Worm (Caenorhabditis elegans) whole organism, mixed stage, embryonic: ENCODE measurements around the gene srg-36.

ENCODE experiments used
- M03D4.4 ChIP-seq: sonication (generic microtip); optimal IDR thresholded peaks from 2 replicates; lab custom pipeline; 2017; ENCODE audit warnings: mild to moderate bottlenecking, missing genetic modification characterization, missing compliant biosample characterization
- bed-3 ChIP-seq: fragments of 200-800 bp; sonication (Bioruptor generic); optimal IDR thresholded peaks from 3 replicates; lab custom pipeline; 2018; ENCODE audit warnings: mild to moderate bottlenecking, missing genetic modification characterization, moderate library complexity, missing compliant biosample characterization
- blmp-1 ChIP-seq: fragments of 150-350 bp; optimal IDR thresholded peaks from 2 replicates; lab custom pipeline; 2014; ENCODE audit warnings: missing biosample characterization, missing genetic modification characterization
- ceh-39 ChIP-seq: fragments of 150-350 bp; optimal IDR thresholded peaks from 2 replicates; lab custom pipeline; 2014; ENCODE audit warnings: missing biosample characterization, missing genetic modification characterization
- ces-1 ChIP-seq: fragments of 150-350 bp; optimal IDR thresholded peaks from 2 replicates; lab custom pipeline; 2014; ENCODE audit warnings: missing biosample characterization, missing genetic modification reagents, missing genetic modification characterization
- cnd-1 ChIP-seq: fragments of 200-800 bp; sonication (Bioruptor generic); optimal IDR thresholded peaks from 2 replicates; lab custom pipeline; 2018; ENCODE audit warnings: mild to moderate bottlenecking, missing genetic modification characterization, missing compliant biosample characterization
- drap-1 ChIP-seq: fragments of 200-800 bp; sonication (Bioruptor generic); optimal IDR thresholded peaks from 3 replicates; lab custom pipeline; 2018; ENCODE audit warnings: mild to moderate bottlenecking, missing genetic modification characterization, missing compliant biosample characterization
- elt-1 ChIP-seq: sonication (generic microtip); optimal IDR thresholded peaks from 2 replicates; lab custom pipeline; 2017; ENCODE audit warnings: missing genetic modification characterization, mild to moderate bottlenecking, missing compliant biosample characterization, antibody characterized with exemption, moderate library complexity, borderline replicate concordance; ENCODE audit not compliant: insufficient read depth
- elt-3 ChIP-seq: fragments of 150-350 bp; optimal IDR thresholded peaks from 2 replicates; lab custom pipeline; 2014; ENCODE audit warnings: missing biosample characterization, missing genetic modification characterization
- hlh-1 ChIP-seq: fragments of 150-350 bp; optimal IDR thresholded peaks from 2 replicates; lab custom pipeline; 2014; ENCODE audit warnings: missing biosample characterization, missing genetic modification reagents, missing genetic modification characterization
- lin-13 ChIP-seq: fragments of 150-350 bp; optimal IDR thresholded peaks from 2 replicates; lab custom pipeline; 2014; ENCODE audit warnings: missing biosample characterization, missing genetic modification characterization
- lin-32 ChIP-seq: fragments of 200-800 bp; sonication (Bioruptor generic); optimal IDR thresholded peaks from 2 replicates; lab custom pipeline; 2018; ENCODE audit warnings: mild to moderate bottlenecking, missing genetic modification characterization, missing compliant biosample characterization
- lsy-2 ChIP-seq: fragments of 150-350 bp; optimal IDR thresholded peaks from 2 replicates; lab custom pipeline; 2014; ENCODE audit warnings: missing biosample characterization, missing genetic modification characterization
- mab-5 ChIP-seq: fragments of 150-350 bp; optimal IDR thresholded peaks from 2 replicates; lab custom pipeline; 2014; ENCODE audit warnings: missing biosample characterization, missing genetic modification characterization
- mep-1 ChIP-seq: fragments of 150-350 bp; optimal IDR thresholded peaks from 2 replicates; lab custom pipeline; 2017; ENCODE audit warnings: missing biosample characterization, missing genetic modification reagents, missing genetic modification characterization, inconsistent platforms
- mls-2 ChIP-seq: sonication (generic microtip); optimal IDR thresholded peaks from 2 replicates; lab custom pipeline; 2016; ENCODE audit warnings: mild to moderate bottlenecking, missing genetic modification characterization, moderate library complexity, missing compliant biosample characterization
- nhr-12 ChIP-seq: fragments of 150-350 bp; optimal IDR thresholded peaks from 2 replicates; lab custom pipeline; 2014; ENCODE audit warnings: missing biosample characterization, missing genetic modification characterization
- nhr-2 ChIP-seq: fragments of 150-350 bp; optimal IDR thresholded peaks from 2 replicates; lab custom pipeline; 2014; ENCODE audit warnings: missing biosample characterization, missing genetic modification characterization
- nhr-28 ChIP-seq: fragments of 150-350 bp; optimal IDR thresholded peaks from 2 replicates; lab custom pipeline; 2014; ENCODE audit warnings: missing biosample characterization, missing genetic modification characterization
- nhr-76 ChIP-seq: sonication (generic microtip); optimal IDR thresholded peaks from 2 replicates; lab custom pipeline; 2017; ENCODE audit warnings: missing biosample characterization, missing genetic modification characterization
- sem-2 ChIP-seq: fragments of 200-800 bp; sonication (Bioruptor generic); optimal IDR thresholded peaks from 2 replicates; lab custom pipeline; 2018; ENCODE audit warnings: mild to moderate bottlenecking, missing genetic modification characterization, missing compliant biosample characterization
- snpc-4 ChIP-seq: fragments of 150-350 bp; optimal IDR thresholded peaks from 2 replicates; lab custom pipeline; 2014; ENCODE audit warnings: missing biosample characterization, missing genetic modification characterization
- sptf-1 ChIP-seq: sonication (generic microtip); optimal IDR thresholded peaks from 2 replicates; lab custom pipeline; 2017; ENCODE audit warnings: mild to moderate bottlenecking, missing genetic modification characterization, moderate library complexity, missing compliant biosample characterization
- tbx-8 ChIP-seq: fragments of 200-800 bp; sonication (Bioruptor generic); optimal IDR thresholded peaks from 2 replicates; lab custom pipeline; 2018; ENCODE audit warnings: mild to moderate bottlenecking, missing genetic modification characterization, moderate library complexity, missing compliant biosample characterization
- unc-120 ChIP-seq: sonication (generic microtip); optimal IDR thresholded peaks from 2 replicates; lab custom pipeline; 2017; ENCODE audit warnings: missing genetic modification characterization, missing compliant biosample characterization; ENCODE audit not compliant: poor library complexity, severe bottlenecking
- zip-8 ChIP-seq: fragments of 150-350 bp; optimal IDR thresholded peaks from 2 replicates; lab custom pipeline; 2014; ENCODE audit warnings: missing biosample characterization, missing genetic modification characterization
- ztf-11 ChIP-seq: fragments of 150-350 bp; optimal IDR thresholded peaks from 2 replicates; lab custom pipeline; 2014; ENCODE audit warnings: missing biosample characterization, missing genetic modification characterization

srg-36 gene

ce11 chrX:14263473-14263872 lies 29.2 kb upstream of the srg-36 start, which contains the start of gene E02H4.8:
Gene E02H4.8, minus strand, starts transcription at chrX:14263573.
- TF ChIP-seq M03D4.4 (tag; lab: Kevin White, UChicago) = no peak
- no peak for TF ChIP-seq tbx-8 (GFP tag; lab: Kevin White, UChicago)
- no peak for TF ChIP-seq nhr-12
- no peak for TF ChIP-seq lin-13
- no peak for TF ChIP-seq blmp-1
- TF ChIP-seq drap-1 (GFP tag; lab: Kevin White, UChicago) = no peak
- no peak for TF ChIP-seq zip-8 (tag; lab: Kevin White, UChicago)
- TF ChIP-seq lin-32 (GFP tag; lab: Kevin White, UChicago) = no peak

ce11 chrX:14257661-14258060 lies 23.4 kb upstream of the srg-36 start, which contains the start of gene E02H4.4:
Gene E02H4.4, plus strand, starts transcription at chrX:14257961.
- TF ChIP-seq drap-1 (GFP tag; lab: Kevin White, UChicago) (no peak), cnd-1 (tag; lab: Kevin White, UChicago) (no peak), lsy-2 (tag; lab: Kevin White, UChicago) (no peak), elt-3 (tag; lab: Kevin White, UChicago) (no peak), mls-2 (tag; lab: Kevin White, UChicago) (no peak), ztf-11 (no peak), lin-32 (GFP tag; lab: Kevin White, UChicago) (no peak), ces-1 (GFP tag; lab: Kevin White, UChicago) (no peak)
- TF ChIP-seq, all 35 proteins: peak for 0

ce11 chrX:14255973-14256372 lies 21.7 kb upstream of the srg-36 start, which contains the start of gene E02H4.7:
Gene E02H4.7, plus strand, starts transcription at chrX:14256273.
- TF ChIP-seq lin-32 (GFP tag; lab: Kevin White, UChicago) (no peak), M03D4.4 (tag; lab: Kevin White, UChicago) (no peak), zip-8 (tag; lab: Kevin White, UChicago) (no peak), drap-1 (GFP tag; lab: Kevin White, UChicago) (no peak), lin-13 (no peak)

ce11 chrX:14255031-14255430 lies 20.8 kb upstream of the srg-36 start, which contains the start of gene E02H4.5:
Gene E02H4.5, minus strand, starts transcription at chrX:14255131.
- TF ChIP-seq ceh-39 (tag; lab: Kevin White, UChicago) = no peak
- no peak for TF ChIP-seq nhr-28 (tag; lab: Kevin White, UChicago)
- no peak for TF ChIP-seq tbx-8 (GFP tag; lab: Kevin White, UChicago)
- TF ChIP-seq ztf-11 = no peak
- no peak for TF ChIP-seq mab-5 (tag; lab: Kevin White, UChicago)
- no peak for TF ChIP-seq hlh-1 (tag; lab: Kevin White, UChicago)
- TF ChIP-seq lsy-2 (tag; lab: Kevin White, UChicago) = no peak
- no peak for TF ChIP-seq sem-2 (GFP tag; lab: Kevin White, UChicago)
- no peak for TF ChIP-seq cnd-1 (tag; lab: Kevin White, UChicago)
- no peak for TF ChIP-seq bed-3 (GFP tag; lab: Kevin White, UChicago)
- no peak for TF ChIP-seq drap-1 (GFP tag; lab: Kevin White, UChicago)
- TF ChIP-seq mep-1 (tag; lab: Kevin White, UChicago) = no peak
- TF ChIP-seq nhr-2 = no peak
- TF ChIP-seq unc-120 = no peak
- TF ChIP-seq lin-32 (GFP tag; lab: Kevin White, UChicago) = no peak
- no peak for TF ChIP-seq nhr-76

ce11 chrX:14252042-14252441 lies 17.8 kb upstream of the srg-36 start, which contains the start of gene E02H4.6:
Gene E02H4.6, minus strand, starts transcription at chrX:14252142.
- TF ChIP-seq elt-1 (tag; lab: Kevin White, UChicago) (no peak), snpc-4 (no peak), mls-2 (tag; lab: Kevin White, UChicago) (no peak), sptf-1 (no peak), M03D4.4 (tag; lab: Kevin White, UChicago) (no peak)

- TF ChIP-seq ceh-39 (tag; lab: Kevin White, UChicago) (no peak), mep-1 (tag; lab: Kevin White, UChicago) (no peak), cnd-1 (tag; lab: Kevin White, UChicago) (no peak)
These were observed 13.3 kb upstream of the srg-36 start, which contains the start of gene K04C1.5 for ce11 chrX:14247436-14248103. Gene K04C1.5, plus strand, starts transcription at chrX:14248053.
